Fruit fly (Drosophila melanogaster): ENCODE results near the gene Gr21a.

dm6 chr2L:750299-750698, 30.0 kb upstream of the Gr21a start:
- no peak for TF ChIP-seq CG33017 (tag; optimal IDR thresholded peaks at IDR 0.05)
- no peak for TF ChIP-seq CG1620 (GFP tag; optimal IDR thresholded peaks at IDR 0.05)

Data from whole organism, adult.